Fruit fly (Drosophila melanogaster) whole organism, embryonic: ENCODE measurements around the gene DIP2.

Source experiments
- ATbp ChIP-seq: fragments of 200-800 bp; sonication (Bioruptor generic); optimal IDR thresholded peaks from 2 replicates; lab custom pipeline; 2017; ENCODE audit warnings: missing biosample characterization, mild to moderate bottlenecking, missing genetic modification characterization, missing genetic modification reagents
- CG10565 ChIP-seq: fragments of 200-800 bp; sonication (Bioruptor generic); optimal IDR thresholded peaks from 3 replicates; lab custom pipeline; 2016; ENCODE audit warnings: missing biosample characterization, mild to moderate bottlenecking, missing genetic modification characterization
- CG12299 ChIP-seq: fragments of 200-800 bp; sonication (Bioruptor generic); optimal IDR thresholded peaks from 2 replicates; lab custom pipeline; 2018; ENCODE audit warnings: missing biosample characterization, mild to moderate bottlenecking, missing genetic modification characterization
- CG12391 ChIP-seq: fragments of 200-800 bp; sonication (Bioruptor generic); optimal IDR thresholded peaks from 3 replicates; lab custom pipeline; 2018; ENCODE audit warnings: missing biosample characterization, mild to moderate bottlenecking, missing genetic modification characterization, moderate library complexity
- CG14860 ChIP-seq: fragments of 200-800 bp; sonication (Bioruptor generic); IDR thresholded peaks from 3 replicates; pipeline ENCODE4 v1.3.6; 2022; ENCODE audit warnings: missing biosample characterization, missing genetic modification characterization; ENCODE audit not compliant: partially characterized antibody
- CG1603 ChIP-seq: fragments of 200-800 bp; sonication (Bioruptor generic); optimal IDR thresholded peaks from 2 replicates; lab custom pipeline; 2019; ENCODE audit warnings: missing biosample characterization, mild to moderate bottlenecking, missing genetic modification characterization, moderate library complexity
- CG16813 ChIP-seq: fragments of 200-800 bp; sonication (Bioruptor generic); IDR thresholded peaks from 3 replicates; pipeline ENCODE4 v1.3.6; 2022; ENCODE audit warnings: missing biosample characterization, missing genetic modification characterization; ENCODE audit not compliant: partially characterized antibody
- CG17361 ChIP-seq: fragments of 200-800 bp; sonication (Bioruptor generic); IDR thresholded peaks from 3 replicates; pipeline ENCODE4 v1.3.6; 2022; ENCODE audit warnings: missing biosample characterization, missing genetic modification characterization
- CG17385 ChIP-seq: fragments of 200-800 bp; sonication (Bioruptor generic); optimal IDR thresholded peaks from 3 replicates; lab custom pipeline; 2018; ENCODE audit warnings: missing biosample characterization, mild to moderate bottlenecking, missing genetic modification characterization
- CG31388 ChIP-seq: fragments of 200-800 bp; sonication (Bioruptor generic); optimal IDR thresholded peaks from 2 replicates; lab custom pipeline; 2016; ENCODE audit warnings: missing biosample characterization, missing genetic modification characterization
- CG3838 ChIP-seq: fragments of 200-800 bp; sonication (Bioruptor generic); optimal IDR thresholded peaks from 3 replicates; lab custom pipeline; 2016; ENCODE audit warnings: missing biosample characterization, missing genetic modification characterization
- CG43689 ChIP-seq: fragments of 200-800 bp; sonication (Bioruptor generic); IDR thresholded peaks from 2 replicates; pipeline ENCODE4 v1.3.6; 2022; ENCODE audit warnings: missing biosample characterization, missing genetic modification characterization
- CG6272 ChIP-seq: fragments of 200-800 bp; sonication (Bioruptor generic); IDR thresholded peaks from 2 replicates; pipeline ENCODE4 v1.3.6; 2022; ENCODE audit warnings: missing biosample characterization, missing genetic modification characterization
- CG6813 ChIP-seq: fragments of 200-800 bp; sonication (Bioruptor generic); optimal IDR thresholded peaks from 2 replicates; lab custom pipeline; 2017; ENCODE audit warnings: missing biosample characterization, missing genetic modification characterization, mild to moderate bottlenecking, moderate library complexity, missing genetic modification reagents
- CG7372 ChIP-seq: fragments of 200-800 bp; sonication (Bioruptor generic); IDR thresholded peaks from 2 replicates; pipeline ENCODE4 v1.3.6; 2022; ENCODE audit warnings: missing biosample characterization, missing genetic modification characterization
- CG7963 ChIP-seq: fragments of 200-800 bp; sonication (Bioruptor generic); IDR thresholded peaks from 3 replicates; pipeline ENCODE4 v1.3.6; 2022; ENCODE audit warnings: missing biosample characterization, missing genetic modification characterization; ENCODE audit not compliant: partially characterized antibody
- CG8290 ChIP-seq, 3 experiments: fragments of 200-800 bp; sonication (Bioruptor generic); optimal IDR thresholded peaks; 2 replicates each; lab custom pipeline; 2016 to 2019; ENCODE audit warnings: missing biosample characterization in 3 of 3, missing genetic modification characterization in 3 of 3, mild to moderate bottlenecking in 2 of 3, moderate library complexity in 1 of 3
- CG9876 ChIP-seq: fragments of 200-800 bp; sonication (Bioruptor generic); optimal IDR thresholded peaks from 2 replicates; lab custom pipeline; 2016; ENCODE audit warnings: missing biosample characterization, missing genetic modification characterization
- CG9932 ChIP-seq: fragments of 200-800 bp; sonication (Bioruptor generic); IDR thresholded peaks from 2 replicates; pipeline ENCODE4 v1.3.6; 2022; ENCODE audit warnings: missing biosample characterization, missing genetic modification characterization
- CoRest ChIP-seq: fragments of 200-800 bp; sonication (Bioruptor generic); optimal IDR thresholded peaks from 3 replicates; lab custom pipeline; 2018; ENCODE audit warnings: missing biosample characterization, mild to moderate bottlenecking, missing genetic modification characterization, moderate library complexity
- D ChIP-seq, 2 experiments: fragments of 200-800 bp in 1 of 2; fragments of >200 bp in 1 of 2; sonication (Bioruptor generic) in 1 of 2; optimal IDR thresholded peaks; 2 replicates in 1 of 2; 3 replicates in 1 of 2; lab custom pipeline; 2017; ENCODE audit warnings: mild to moderate bottlenecking in 1 of 2, missing biosample characterization in 1 of 2, missing genetic modification characterization in 1 of 2, missing genetic modification reagents in 1 of 2
- Ets65A ChIP-seq: fragments of 200-800 bp; sonication (Bioruptor generic); peaks from one replicate; lab custom pipeline; 2016; ENCODE audit warnings: missing biosample characterization, missing genetic modification characterization
- Hsf ChIP-seq: fragments of 200-800 bp; sonication (Bioruptor generic); optimal IDR thresholded peaks from 3 replicates; lab custom pipeline; 2016; ENCODE audit warnings: missing biosample characterization, missing genetic modification characterization
- Mad ChIP-seq: fragments of 200-800 bp; sonication (Bioruptor generic); optimal IDR thresholded peaks from 2 replicates; lab custom pipeline; 2016; ENCODE audit warnings: missing biosample characterization, missing genetic modification characterization
- Optix ChIP-seq: fragments of 200-800 bp; sonication (Bioruptor generic); IDR thresholded peaks from 3 replicates; pipeline ENCODE4 v1.3.6; 2022; ENCODE audit warnings: missing biosample characterization, missing genetic modification characterization
- Poxn ChIP-seq: fragments of 200-800 bp; sonication (Bioruptor generic); IDR thresholded peaks from 2 replicates; pipeline ENCODE4 v1.3.6; 2022; ENCODE audit warnings: missing biosample characterization, missing genetic modification characterization
- aop ChIP-seq: fragments of 200-800 bp; sonication (Bioruptor generic); IDR thresholded peaks from 2 replicates; pipeline ENCODE4 v1.3.6; 2022; ENCODE audit warnings: missing biosample characterization, missing genetic modification characterization
- ato ChIP-seq: fragments of 200-800 bp; sonication (Bioruptor generic); IDR thresholded peaks from 2 replicates; pipeline ENCODE4 v1.3.6; 2022; ENCODE audit warnings: missing biosample characterization, missing genetic modification characterization; ENCODE audit not compliant: partially characterized antibody
- az2 ChIP-seq: fragments of 200-800 bp; sonication (Bioruptor generic); optimal IDR thresholded peaks from 3 replicates; lab custom pipeline; 2016; ENCODE audit warnings: missing biosample characterization, missing genetic modification characterization
- bigmax ChIP-seq: fragments of 200-800 bp; sonication (Bioruptor generic); optimal IDR thresholded peaks from 2 replicates; lab custom pipeline; 2018; ENCODE audit warnings: missing biosample characterization, mild to moderate bottlenecking, missing genetic modification characterization
- fd64A ChIP-seq: fragments of 200-800 bp; sonication (Bioruptor generic); optimal IDR thresholded peaks from 3 replicates; lab custom pipeline; 2018; ENCODE audit warnings: missing biosample characterization, mild to moderate bottlenecking, missing genetic modification characterization
- fd96Cb ChIP-seq: fragments of 200-800 bp; sonication (Bioruptor generic); optimal IDR thresholded peaks from 2 replicates; lab custom pipeline; 2018; ENCODE audit warnings: missing biosample characterization, mild to moderate bottlenecking, missing genetic modification characterization, moderate library complexity
- gcm ChIP-seq: fragments of 200-800 bp; sonication (Bioruptor generic); optimal IDR thresholded peaks from 2 replicates; lab custom pipeline; 2019; ENCODE audit warnings: missing biosample characterization, mild to moderate bottlenecking, missing genetic modification characterization, moderate library complexity
- gsb-n ChIP-seq: fragments of 200-800 bp; sonication (Bioruptor generic); optimal IDR thresholded peaks from 3 replicates; lab custom pipeline; 2018; ENCODE audit warnings: missing biosample characterization, mild to moderate bottlenecking, missing genetic modification characterization
- jumu ChIP-seq: fragments of 200-800 bp; sonication (Bioruptor generic); optimal IDR thresholded peaks from 3 replicates; lab custom pipeline; 2016; ENCODE audit warnings: missing biosample characterization, missing genetic modification characterization
- klu ChIP-seq: fragments of 200-800 bp; sonication (Bioruptor generic); IDR thresholded peaks from 2 replicates; pipeline ENCODE4 v1.3.6; 2022; ENCODE audit warnings: missing biosample characterization, missing genetic modification characterization
- mirr ChIP-seq: fragments of 200-800 bp; sonication (Bioruptor generic); optimal IDR thresholded peaks from 3 replicates; lab custom pipeline; 2018; ENCODE audit warnings: missing biosample characterization, mild to moderate bottlenecking, missing genetic modification characterization
- mld ChIP-seq: fragments of 200-800 bp; sonication (Bioruptor generic); IDR thresholded peaks from 3 replicates; pipeline ENCODE4 v1.3.6; 2022; ENCODE audit warnings: missing biosample characterization, missing genetic modification characterization; ENCODE audit not compliant: partially characterized antibody
- nerfin-1 ChIP-seq: fragments of 200-800 bp; sonication (Bioruptor generic); optimal IDR thresholded peaks from 3 replicates; lab custom pipeline; 2019; ENCODE audit warnings: missing biosample characterization, mild to moderate bottlenecking, missing genetic modification characterization, moderate library complexity
- nmo ChIP-seq: fragments of 200-800 bp; sonication (Bioruptor generic); optimal IDR thresholded peaks from 2 replicates; lab custom pipeline; 2018; ENCODE audit warnings: missing biosample characterization, mild to moderate bottlenecking, missing genetic modification characterization, moderate library complexity
- org-1 ChIP-seq: fragments of 200-800 bp; sonication (Bioruptor generic); optimal IDR thresholded peaks from 2 replicates; lab custom pipeline; 2017; ENCODE audit warnings: missing biosample characterization, missing genetic modification characterization
- seq ChIP-seq: fragments of 200-800 bp; sonication (Bioruptor generic); IDR thresholded peaks from 2 replicates; pipeline ENCODE4 v1.3.6; 2022; ENCODE audit warnings: missing biosample characterization, missing genetic modification characterization
- slou ChIP-seq: fragments of 200-800 bp; sonication (Bioruptor generic); optimal IDR thresholded peaks from 3 replicates; lab custom pipeline; 2016; ENCODE audit warnings: missing biosample characterization, missing genetic modification characterization
- so ChIP-seq: fragments of 200-800 bp; sonication (Bioruptor generic); IDR thresholded peaks from 3 replicates; pipeline ENCODE4 v1.3.6; 2022; ENCODE audit warnings: missing biosample characterization, missing genetic modification characterization
- stc ChIP-seq: fragments of 200-800 bp; sonication (Bioruptor generic); IDR thresholded peaks from 2 replicates; pipeline ENCODE4 v1.3.6; 2022; ENCODE audit warnings: missing biosample characterization, missing genetic modification characterization
- unc-4 ChIP-seq: fragments of 200-800 bp; sonication (Bioruptor generic); IDR thresholded peaks from 2 replicates; pipeline ENCODE4 v1.3.6; 2022; ENCODE audit warnings: missing biosample characterization, missing genetic modification characterization; ENCODE audit not compliant: partially characterized antibody
- zfh2 ChIP-seq: fragments of 200-800 bp; sonication (Bioruptor generic); optimal IDR thresholded peaks from 2 replicates; lab custom pipeline; 2016; ENCODE audit warnings: missing biosample characterization, missing genetic modification characterization

Gene DIP2

DNA sequence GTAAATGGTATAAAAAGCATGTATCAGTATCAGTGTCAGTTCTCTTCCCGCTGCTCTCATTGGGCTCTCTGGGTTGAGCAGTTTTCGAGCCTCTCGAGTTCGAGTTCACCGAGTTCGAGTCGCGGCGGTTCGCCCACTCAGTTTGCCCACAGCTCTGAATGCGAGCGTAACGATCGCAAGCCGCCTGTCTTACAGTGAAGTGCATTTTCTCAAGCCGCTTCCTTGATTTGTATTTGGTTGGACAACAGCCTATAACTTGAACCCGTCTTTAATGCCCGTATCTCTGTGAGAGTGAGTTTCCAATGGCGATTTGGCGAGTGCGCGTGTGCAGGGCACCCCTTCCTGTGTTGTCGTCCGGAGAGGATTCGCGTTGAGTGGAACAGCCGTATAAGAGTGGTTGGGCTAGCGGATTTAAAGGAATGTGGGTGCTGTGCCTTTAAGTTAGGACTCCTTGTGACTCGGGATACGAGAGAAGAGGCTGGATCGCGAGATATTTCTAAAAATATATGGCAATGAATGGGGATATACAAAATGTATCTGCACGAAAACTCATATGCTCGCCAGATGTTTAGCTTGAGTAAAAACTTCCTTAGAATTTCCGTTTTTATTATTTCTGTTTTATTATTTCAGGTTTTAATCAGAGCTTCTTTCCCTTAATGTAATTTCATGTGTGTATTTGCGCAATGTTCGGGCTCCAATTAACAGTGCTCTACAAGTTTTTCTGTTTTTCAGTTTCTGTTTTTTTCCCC is 13.9 kb upstream of the DIP2 start (continued):
- TF ChIP-seq org-1 (GFP tag; lab: Kevin White, UChicago) (no peak), nerfin-1 (peak; percentile 78), CG1603 (tag; lab: Kevin White, UChicago) (no peak), Mad (GFP tag; lab: Kevin White, UChicago) (no peak), mld (GFP tag; lab: Robert Waterston, UW) (no peak), az2 (GFP tag; lab: Kevin White, UChicago) (no peak), CG10565 (GFP tag; lab: Kevin White, UChicago) (no peak), CG9876 (no peak), bigmax (GFP tag; lab: Kevin White, UChicago) (no peak), CG14860 (GFP tag; lab: Robert Waterston, UW) (no peak), jumu (GFP tag; lab: Kevin White, UChicago) (no peak), fd96Cb (tag; lab: Kevin White, UChicago) (no peak), CG8290 (GFP tag; optimal IDR thresholded peaks at IDR 0.05; lab: Kevin White, UChicago) (no peak), CG8290 (tag; optimal IDR thresholded peaks at IDR 0.05; lab: Kevin White, UChicago) (peak in 1 of 2 experiments; percentile 46), gcm (GFP tag; lab: Kevin White, UChicago) (peak; percentile 77), Hsf (GFP tag; lab: Kevin White, UChicago) (no peak), aop (GFP tag; lab: Robert Waterston, UW) (no peak), gsb-n (tag; lab: Kevin White, UChicago) (no peak), CG9932 (GFP tag; lab: Robert Waterston, UW) (no peak), D (optimal IDR thresholded peaks at IDR 0.05; lab: Kevin White, UChicago) (peak; percentile 58), D (GFP tag; optimal IDR thresholded peaks at IDR 0.05; lab: Kevin White, UChicago) (no peak), CG12299 (tag; lab: Kevin White, UChicago) (peak; percentile 8), unc-4 (GFP tag; lab: Robert Waterston, UW) (no peak), fd64A (GFP tag; lab: Kevin White, UChicago) (no peak), Ets65A (GFP tag; lab: Kevin White, UChicago) (no peak), mirr (GFP tag; lab: Kevin White, UChicago) (no peak)

DNA sequence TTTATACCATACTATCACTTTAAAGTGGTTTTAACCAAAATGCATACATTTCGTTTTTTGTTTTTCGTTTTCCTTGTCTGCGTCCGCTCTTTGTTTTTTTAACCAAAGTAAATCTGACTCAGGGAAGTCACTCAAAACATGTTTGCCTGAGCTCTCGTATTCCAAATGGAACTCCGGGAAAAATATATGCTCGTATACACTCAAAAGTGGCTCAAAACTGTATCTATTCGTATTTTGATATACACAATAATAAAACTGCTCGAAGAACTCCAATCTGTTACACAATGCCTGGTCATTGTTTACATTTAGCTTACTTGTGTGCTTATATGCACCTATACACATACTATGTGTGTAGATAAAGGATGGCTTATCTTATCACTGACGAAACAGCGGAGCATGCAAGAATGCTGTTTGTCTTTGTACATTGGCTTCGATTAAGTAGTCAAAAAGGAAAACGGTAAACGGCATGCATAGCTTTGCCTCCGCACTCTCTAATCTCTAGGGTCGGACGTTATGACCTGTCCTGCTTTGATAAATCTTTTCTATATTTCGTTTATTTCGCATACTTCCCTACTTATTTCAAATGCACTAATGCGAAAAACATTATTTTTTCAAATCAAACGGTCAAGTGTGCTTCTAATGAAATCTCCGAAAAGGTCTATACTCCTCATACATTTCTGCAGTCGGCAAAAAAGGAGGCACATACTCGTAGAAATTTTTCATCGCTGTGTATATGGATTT is 13.2 kb upstream of the DIP2 start, which contains the start of gene miple2:
Gene miple2 (plus strand): TSS at position 441 of the 741 bp plus-strand sequence.
- TF ChIP-seq CG3838 (GFP tag; lab: Kevin White, UChicago) (no peak), CG7372 (GFP tag; lab: Robert Waterston, UW) (no peak), CG16813 (GFP tag; lab: Robert Waterston, UW) (no peak), CG12391 (tag; lab: Kevin White, UChicago) (peak; percentile 46), CG7963 (no peak), ato (GFP tag; lab: Robert Waterston, UW) (no peak), seq (GFP tag; lab: Robert Waterston, UW) (no peak), Optix (GFP tag; lab: Robert Waterston, UW) (no peak), CG31388 (GFP tag; lab: Kevin White, UChicago) (no peak), Poxn (GFP tag; lab: Robert Waterston, UW) (no peak), CG6813 (peak; percentile 65), nmo (GFP tag; lab: Kevin White, UChicago) (peak; percentile 45), CoRest (tag; lab: Kevin White, UChicago) (peak; percentile 43), CG17385 (GFP tag; lab: Kevin White, UChicago) (peak; percentile 52), CG43689 (no peak), zfh2 (GFP tag; lab: Kevin White, UChicago) (no peak), klu (GFP tag; lab: Robert Waterston, UW) (no peak), CG6272 (GFP tag; lab: Robert Waterston, UW) (no peak), stc (GFP tag; lab: Robert Waterston, UW) (no peak), so (GFP tag; lab: Robert Waterston, UW) (no peak), slou (GFP tag; lab: Kevin White, UChicago) (no peak), Hsf (GFP tag; lab: Kevin White, UChicago) (peak; percentile 50), ATbp (GFP tag; lab: Kevin White, UChicago) (peak; percentile 42), CG17361 (GFP tag; lab: Robert Waterston, UW) (peak; percentile 71; the same call in 2 of the 3 replicates)
